Worm (Caenorhabditis elegans): ENCODE measurements around the gene camt-1.

Gene camt-1

ce11 chrII:4460297-4460696 lies 44.6 kb downstream of the camt-1 start:
- TF ChIP-seq K02D7.2 (tag; optimal IDR thresholded peaks at IDR 0.05) (no peak), rnt-1 (tag; optimal IDR thresholded peaks at IDR 0.05) (no peak), ama-1 (optimal IDR thresholded peaks at IDR 0.05) (no peak), hlh-8 (tag; optimal IDR thresholded peaks at IDR 0.05) (no peak), fkh-6 (tag; optimal IDR thresholded peaks at IDR 0.05) (no peak), ceh-31 (tag; optimal IDR thresholded peaks at IDR 0.05) (no peak), T23F11.4 (GFP tag; optimal IDR thresholded peaks at IDR 0.05) (no peak), ahr-1 (tag; optimal IDR thresholded peaks at IDR 0.05) (no peak), elt-4 (tag; optimal IDR thresholded peaks at IDR 0.05) (no peak), sox-2 (GFP tag; IDR thresholded peaks at IDR 0.05) (no peak), pros-1 (tag; optimal IDR thresholded peaks at IDR 0.05) (no peak), pat-9 (tag; optimal IDR thresholded peaks at IDR 0.05) (no peak), unc-55 (GFP tag; optimal IDR thresholded peaks at IDR 0.05) (no peak), ceh-24 (tag; optimal IDR thresholded peaks at IDR 0.05) (no peak), hlh-6 (tag; optimal IDR thresholded peaks at IDR 0.05) (no peak), nhr-11 (tag; optimal IDR thresholded peaks at IDR 0.05) (no peak), ceh-22 (tag; optimal IDR thresholded peaks at IDR 0.05) (no peak), ceh-30 (tag; optimal IDR thresholded peaks at IDR 0.05) (no peak), C38D4.7 (GFP tag; optimal IDR thresholded peaks at IDR 0.05) (no peak)

ce11 chrII:4456024-4456423 lies 48.9 kb downstream of the camt-1 start:
- TF ChIP-seq hlh-30 (tag; optimal IDR thresholded peaks at IDR 0.05; ENCODE audit: insufficient read depth) (no peak), F13H6.1 (tag; optimal IDR thresholded peaks at IDR 0.05) (no peak), sox-2 (GFP tag; IDR thresholded peaks at IDR 0.05) (no peak), pha-4 (tag; optimal IDR thresholded peaks at IDR 0.05) (no peak), nhr-232 (tag; optimal IDR thresholded peaks at IDR 0.05) (no peak), ceh-18 (tag; optimal IDR thresholded peaks at IDR 0.05) (peak; percentile 39), ceh-19 (GFP tag; optimal IDR thresholded peaks at IDR 0.05) (no peak), ceh-31 (tag; optimal IDR thresholded peaks at IDR 0.05) (peak; percentile 59), unc-3 (GFP tag; conservative IDR thresholded peaks at IDR 0.05) (no peak), unc-3 (tag; optimal IDR thresholded peaks at IDR 0.05) (no peak), gmeb-2 (tag; optimal IDR thresholded peaks at IDR 0.05) (no peak), ceh-14 (tag; optimal IDR thresholded peaks at IDR 0.05) (peak; percentile 42), lim-6 (tag; optimal IDR thresholded peaks at IDR 0.05) (peak; percentile 11), unc-42 (tag; optimal IDR thresholded peaks at IDR 0.05) (peak; percentile 53)

DNA sequence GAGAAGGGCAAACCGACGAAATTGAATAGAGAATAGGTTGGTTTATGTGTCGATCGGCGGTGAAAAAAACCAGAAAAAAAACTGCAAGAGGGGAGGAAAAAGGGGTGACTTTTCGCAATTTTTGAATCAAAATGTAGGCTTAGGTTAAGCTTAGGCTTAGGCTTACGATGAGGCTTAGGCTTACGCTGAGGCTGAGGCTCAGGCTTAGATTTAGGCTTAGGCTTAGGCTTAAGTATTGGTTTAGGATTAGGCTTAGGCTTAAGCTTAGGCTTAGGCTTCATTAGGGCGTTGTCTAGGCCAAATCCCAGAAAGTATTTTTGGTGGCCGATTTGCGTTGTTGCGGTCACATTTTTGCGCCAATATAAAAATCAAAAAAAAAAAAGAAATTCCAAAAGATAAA lies 50.1 kb downstream of the camt-1 start:
- TF ChIP-seq ceh-18 (tag; optimal IDR thresholded peaks at IDR 0.05) (no peak), dve-1 (tag; optimal IDR thresholded peaks at IDR 0.05) (peak; percentile 63), ceh-24 (tag; optimal IDR thresholded peaks at IDR 0.05) (no peak), pros-1 (tag; optimal IDR thresholded peaks at IDR 0.05) (no peak), ttx-3 (tag; optimal IDR thresholded peaks at IDR 0.05) (no peak), hlh-15 (tag; optimal IDR thresholded peaks at IDR 0.05) (no peak)

- TF ChIP-seq ceh-31 (tag; optimal IDR thresholded peaks at IDR 0.05) (peak; percentile 4), unc-42 (tag; optimal IDR thresholded peaks at IDR 0.05) (peak; percentile 54), zip-5 (tag; optimal IDR thresholded peaks at IDR 0.05) (no peak)
Measured at ce11 chrII:4453453-4453852, 51.5 kb downstream of the camt-1 start.

DNA sequence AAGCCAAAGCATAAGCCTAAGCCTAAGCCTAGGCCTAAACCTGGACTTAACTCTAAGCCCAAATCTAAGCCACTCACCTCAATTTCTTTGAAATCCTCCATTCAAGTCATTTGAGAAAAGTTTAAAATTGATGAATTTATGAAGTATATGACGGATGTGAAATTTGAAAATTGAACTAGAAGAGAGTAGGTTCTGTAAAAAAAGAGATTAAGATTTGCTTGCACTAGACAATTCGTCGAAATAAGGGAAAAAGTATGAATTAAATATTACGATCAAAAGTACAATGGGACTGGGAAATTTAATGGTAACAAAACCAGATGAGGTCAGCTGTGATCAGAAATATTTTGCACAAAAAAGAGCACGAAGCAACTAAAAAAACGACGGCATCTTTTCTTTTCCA lies 51.9 kb downstream of the camt-1 start, which contains the start of gene twk-2:
TSS of gene twk-2 (minus strand) at position 101 of the 400 bp plus-strand sequence.
- no peak for TF ChIP-seq zip-5 (tag; optimal IDR thresholded peaks at IDR 0.05)

DNA sequence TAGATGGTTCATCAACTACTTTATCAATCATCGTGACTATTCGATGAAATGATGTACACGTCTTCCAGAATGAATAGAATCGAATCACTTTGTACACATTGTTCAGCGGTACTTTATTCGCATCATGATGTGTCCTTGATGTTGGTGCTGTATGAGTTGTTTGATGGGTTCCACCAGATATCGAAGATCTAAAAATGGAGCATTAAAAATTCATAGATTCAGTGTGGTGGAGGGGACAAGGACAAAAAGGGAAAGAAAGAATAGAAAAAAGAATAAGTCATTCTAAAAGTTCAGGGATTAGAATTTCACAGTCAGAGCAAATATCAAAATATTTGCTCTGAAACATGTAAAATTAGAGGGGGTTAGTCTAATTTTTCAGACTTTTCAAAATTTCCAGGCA lies 60.1 kb downstream of the camt-1 start:
- TF ChIP-seq ref-2 (tag; optimal IDR thresholded peaks at IDR 0.05): no peak
- no peak for TF ChIP-seq ttx-3 (tag; optimal IDR thresholded peaks at IDR 0.05)
- TF ChIP-seq lim-6 (tag; optimal IDR thresholded peaks at IDR 0.05): no peak
- no peak for TF ChIP-seq ceh-18 (tag; optimal IDR thresholded peaks at IDR 0.05)
- TF ChIP-seq T23F11.4 (GFP tag; optimal IDR thresholded peaks at IDR 0.05): no peak
- TF ChIP-seq dmd-4 (tag; optimal IDR thresholded peaks at IDR 0.05; ENCODE audit: borderline replicate concordance): no peak

Data from whole organism, late embryonic.